Fruit fly (Drosophila melanogaster) whole organism, pupa: ENCODE measurements around the gene CG7156.

Source experiments
- CG10348 ChIP-seq: fragments of 200-800 bp; sonication (Bioruptor generic); IDR thresholded peaks from 2 replicates; pipeline ENCODE4 v1.3.6; 2022; ENCODE audit warnings: missing biosample characterization, missing genetic modification characterization
- CG15710 ChIP-seq: fragments of 200-800 bp; sonication (Bioruptor generic); optimal IDR thresholded peaks from 2 replicates; lab custom pipeline; 2018; ENCODE audit warnings: missing biosample characterization, mild to moderate bottlenecking, missing genetic modification characterization, moderate library complexity
- CG34367 ChIP-seq: fragments of 200-800 bp; sonication (Bioruptor generic); optimal IDR thresholded peaks from 2 replicates; lab custom pipeline; 2018; ENCODE audit warnings: missing biosample characterization, mild to moderate bottlenecking, missing genetic modification characterization
- CG4496 ChIP-seq: fragments of 200-800 bp; sonication (Bioruptor generic); IDR thresholded peaks from 3 replicates; pipeline ENCODE4 v1.3.6; 2022; ENCODE audit warnings: missing biosample characterization, missing genetic modification characterization
- CG8159 ChIP-seq: fragments of 200-800 bp; sonication (Bioruptor generic); optimal IDR thresholded peaks from 3 replicates; lab custom pipeline; 2018; ENCODE audit warnings: missing biosample characterization, mild to moderate bottlenecking, missing genetic modification characterization, moderate library complexity
- CG8301 ChIP-seq: fragments of 200-800 bp; sonication (Bioruptor generic); optimal IDR thresholded peaks from 2 replicates; lab custom pipeline; 2018; ENCODE audit warnings: missing biosample characterization, mild to moderate bottlenecking, missing genetic modification characterization
- CG9948 ChIP-seq: fragments of 200-800 bp; sonication (Bioruptor generic); optimal IDR thresholded peaks from 2 replicates; lab custom pipeline; 2018; ENCODE audit warnings: missing biosample characterization, mild to moderate bottlenecking, missing genetic modification characterization, moderate library complexity
- D1 ChIP-seq: fragments of 200-800 bp; sonication (Bioruptor generic); optimal IDR thresholded peaks from 2 replicates; lab custom pipeline; 2018; ENCODE audit warnings: missing biosample characterization, mild to moderate bottlenecking, missing genetic modification characterization, moderate library complexity
- EcR ChIP-seq: fragments of 200-800 bp; sonication (Bioruptor generic); optimal IDR thresholded peaks from 3 replicates; lab custom pipeline; 2019; ENCODE audit warnings: missing biosample characterization, missing genetic modification characterization, mild to moderate bottlenecking, moderate library complexity, missing genetic modification reagents
- Ets98B ChIP-seq: fragments of 200-800 bp; sonication (Bioruptor generic); IDR thresholded peaks from 2 replicates; pipeline ENCODE4 v1.3.6; 2022; ENCODE audit warnings: missing biosample characterization, missing genetic modification characterization
- Pif1A ChIP-seq: fragments of 200-800 bp; sonication (Bioruptor generic); optimal IDR thresholded peaks from 3 replicates; lab custom pipeline; 2016; ENCODE audit warnings: missing biosample characterization, missing genetic modification characterization
- Pif1B ChIP-seq: fragments of 200-800 bp; sonication (Bioruptor generic); optimal IDR thresholded peaks from 3 replicates; lab custom pipeline; 2016; ENCODE audit warnings: missing biosample characterization, missing genetic modification characterization

DNA sequence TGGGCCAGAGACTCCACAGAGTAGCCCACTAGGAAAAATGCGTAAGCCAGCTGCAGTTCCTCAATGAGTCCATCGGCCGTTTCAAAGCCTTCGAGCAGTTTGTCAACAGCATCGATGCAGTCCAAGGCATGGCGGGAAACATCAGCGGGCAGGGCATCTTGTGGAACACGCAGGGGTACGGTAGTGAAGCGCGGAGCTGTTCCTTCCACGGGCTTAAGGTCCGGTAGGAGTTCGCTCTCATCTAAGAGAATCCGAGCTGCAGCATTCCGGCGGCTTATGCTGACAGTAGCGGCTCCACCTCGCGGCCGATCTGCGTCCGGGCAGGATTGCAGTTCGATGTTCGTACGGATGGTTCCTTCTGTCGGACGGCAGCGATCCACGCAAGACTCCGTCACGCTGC, 9.9 kb upstream of the CG7156 start:
- TF ChIP-seq Ets98B (GFP tag; lab: Robert Waterston, UW) (no peak), CG34367 (tag; lab: Kevin White, UChicago) (no peak), Pif1A (GFP tag; lab: Kevin White, UChicago) (no peak), EcR (no peak), Pif1B (GFP tag; lab: Kevin White, UChicago) (no peak), CG8159 (tag; lab: Kevin White, UChicago) (no peak), CG10348 (GFP tag; lab: Robert Waterston, UW) (no peak), CG15710 (tag; lab: Kevin White, UChicago) (no peak), CG9948 (no peak), CG8301 (tag; lab: Kevin White, UChicago) (no peak), D1 (no peak), CG4496 (GFP tag; lab: Robert Waterston, UW) (no peak)
